Worm (Caenorhabditis elegans): Measurements from ENCODE around the gene ZK381.2.
A peak's percentile ranks its signal among the peaks of the same experiment; 100 is the strongest.

The ZK381.2 gene

ce11 chrIV:6923070-6923469 lies 42.2 kb upstream of the ZK381.2 start, which contains the start of gene T22D1.1:
TSS of gene T22D1.1 (plus strand) at chrIV:6923370.
- TF ChIP-seq unc-62 (GFP tag; optimal IDR thresholded peaks at IDR 0.05) = no peak
- TF ChIP-seq pha-4 (tag; optimal IDR thresholded peaks at IDR 0.05) = no peak
- TF ChIP-seq bed-3 (GFP tag; optimal IDR thresholded peaks at IDR 0.05) = no peak
- no peak for TF ChIP-seq elt-1 (tag; optimal IDR thresholded peaks at IDR 0.05; ENCODE audit: borderline replicate concordance, insufficient read depth)
- no peak for TF ChIP-seq nhr-2 (tag; optimal IDR thresholded peaks at IDR 0.05)
- TF ChIP-seq zip-8 (tag; optimal IDR thresholded peaks at IDR 0.05) = no peak
- TF ChIP-seq nhr-76 (tag; optimal IDR thresholded peaks at IDR 0.05) = no peak
- no peak for TF ChIP-seq ceh-83 (GFP tag; optimal IDR thresholded peaks at IDR 0.05)
- no peak for TF ChIP-seq M03D4.4 (tag; optimal IDR thresholded peaks at IDR 0.05)
- TF ChIP-seq ceh-39 (tag; optimal IDR thresholded peaks at IDR 0.05) = no peak
- no peak for TF ChIP-seq cnd-1 (tag; optimal IDR thresholded peaks at IDR 0.05)
- no peak for TF ChIP-seq hlh-1 (tag; optimal IDR thresholded peaks at IDR 0.05)
- TF ChIP-seq nhr-237 (tag; optimal IDR thresholded peaks at IDR 0.05) = no peak
- no peak for TF ChIP-seq ham-2 (GFP tag; optimal IDR thresholded peaks at IDR 0.05)
- TF ChIP-seq ztf-11 (tag; optimal IDR thresholded peaks at IDR 0.05) = no peak
- no peak for TF ChIP-seq unc-39 (tag; optimal IDR thresholded peaks at IDR 0.05)
- TF ChIP-seq sem-2 (GFP tag; optimal IDR thresholded peaks at IDR 0.05) = no peak
- no peak for TF ChIP-seq sptf-1 (tag; optimal IDR thresholded peaks at IDR 0.05)
- no peak for TF ChIP-seq blmp-1 (tag; optimal IDR thresholded peaks at IDR 0.05)

- TF ChIP-seq sptf-1 (tag; optimal IDR thresholded peaks at IDR 0.05) = no peak
- peak; percentile 54 for TF ChIP-seq elt-1 (tag; optimal IDR thresholded peaks at IDR 0.05; ENCODE audit: borderline replicate concordance, insufficient read depth)
Measured at ce11 chrIV:6925520-6925919, 39.8 kb upstream of the ZK381.2 start.

ce11 chrIV:6928417-6928816 lies 36.9 kb upstream of the ZK381.2 start, which contains the start of gene cest-6:
TSS of gene cest-6 (minus strand) at chrIV:6928517.
- TF ChIP-seq elt-3 (tag; optimal IDR thresholded peaks at IDR 0.05) (no peak), unc-120 (tag; optimal IDR thresholded peaks at IDR 0.05; ENCODE audit: poor library complexity, severe bottlenecking) (no peak), unc-62 (GFP tag; optimal IDR thresholded peaks at IDR 0.05) (no peak), ceh-39 (tag; optimal IDR thresholded peaks at IDR 0.05) (no peak), sem-2 (GFP tag; optimal IDR thresholded peaks at IDR 0.05) (no peak), flh-1 (GFP tag; optimal IDR thresholded peaks at IDR 0.05) (no peak), hlh-1 (tag; optimal IDR thresholded peaks at IDR 0.05) (no peak), nhr-2 (tag; optimal IDR thresholded peaks at IDR 0.05) (no peak), drap-1 (GFP tag; optimal IDR thresholded peaks at IDR 0.05) (no peak), zip-8 (tag; optimal IDR thresholded peaks at IDR 0.05) (no peak), lsy-2 (tag; optimal IDR thresholded peaks at IDR 0.05) (no peak), sptf-1 (tag; optimal IDR thresholded peaks at IDR 0.05) (no peak), nhr-76 (tag; optimal IDR thresholded peaks at IDR 0.05) (no peak), snpc-4 (tag; optimal IDR thresholded peaks at IDR 0.05) (no peak)

- TF ChIP-seq M03D4.4 (tag; optimal IDR thresholded peaks at IDR 0.05) = no peak
- TF ChIP-seq nhr-28 (tag; optimal IDR thresholded peaks at IDR 0.05) = no peak
- TF ChIP-seq sem-2 (GFP tag; optimal IDR thresholded peaks at IDR 0.05) = no peak
Measured at ce11 chrIV:6937548-6937947, 27.7 kb upstream of the ZK381.2 start, which contains the start of gene npr-12. TSS of gene npr-12 (minus strand) at chrIV:6937648.

- no peak for TF ChIP-seq pha-4 (tag; optimal IDR thresholded peaks at IDR 0.05)
- TF ChIP-seq cnd-1 (tag; optimal IDR thresholded peaks at IDR 0.05) = no peak
- no peak for TF ChIP-seq lin-32 (GFP tag; optimal IDR thresholded peaks at IDR 0.05)
- no peak for TF ChIP-seq M03D4.4 (tag; optimal IDR thresholded peaks at IDR 0.05)
- TF ChIP-seq ceh-39 (tag; optimal IDR thresholded peaks at IDR 0.05) = no peak
- no peak for TF ChIP-seq flh-1 (GFP tag; optimal IDR thresholded peaks at IDR 0.05)
Measured at ce11 chrIV:6941101-6941500, 24.2 kb upstream of the ZK381.2 start.

- no peak for TF ChIP-seq lin-32 (GFP tag; optimal IDR thresholded peaks at IDR 0.05)
- peak; percentile 95 for TF ChIP-seq unc-62 (GFP tag; optimal IDR thresholded peaks at IDR 0.05)
- TF ChIP-seq bed-3 (GFP tag; optimal IDR thresholded peaks at IDR 0.05) = no peak
- TF ChIP-seq nhr-237 (tag; optimal IDR thresholded peaks at IDR 0.05) = no peak
- no peak for TF ChIP-seq mab-5 (tag; optimal IDR thresholded peaks at IDR 0.05)
- TF ChIP-seq ham-2 (GFP tag; optimal IDR thresholded peaks at IDR 0.05) = no peak
- peak; percentile 27 for TF ChIP-seq unc-120 (tag; optimal IDR thresholded peaks at IDR 0.05; ENCODE audit: poor library complexity, severe bottlenecking)
- no peak for TF ChIP-seq sem-2 (GFP tag; optimal IDR thresholded peaks at IDR 0.05)
- no peak for TF ChIP-seq snpc-4 (tag; optimal IDR thresholded peaks at IDR 0.05)
- TF ChIP-seq hlh-1 (tag; optimal IDR thresholded peaks at IDR 0.05) = peak; percentile 92
- no peak for TF ChIP-seq blmp-1 (tag; optimal IDR thresholded peaks at IDR 0.05)
- TF ChIP-seq elt-1 (tag; optimal IDR thresholded peaks at IDR 0.05; ENCODE audit: borderline replicate concordance, insufficient read depth) = no peak
- no peak for TF ChIP-seq pha-4 (tag; optimal IDR thresholded peaks at IDR 0.05)
Measured at ce11 chrIV:6946832-6947231, 18.5 kb upstream of the ZK381.2 start.

Data from whole organism, mixed stage, embryonic.